Fruit fly (Drosophila melanogaster) whole organism, embryonic: ENCODE measurements around the gene CG11158.
A peak's percentile ranks its signal among the peaks of the same experiment; 100 is the strongest.

Source experiments
- Atf3 ChIP-seq: fragments of 200-800 bp; sonication (Bioruptor generic); optimal IDR thresholded peaks from 3 replicates; lab custom pipeline; 2016; ENCODE audit warnings: missing biosample characterization, missing genetic modification characterization
- CG10209 ChIP-seq: fragments of 200-800 bp; sonication (Bioruptor generic); optimal IDR thresholded peaks from 3 replicates; lab custom pipeline; 2017; ENCODE audit warnings: missing biosample characterization, mild to moderate bottlenecking, missing genetic modification characterization, missing genetic modification reagents
- CG10267 ChIP-seq: fragments of 200-800 bp; sonication (Bioruptor generic); optimal IDR thresholded peaks from 2 replicates; lab custom pipeline; 2018; ENCODE audit warnings: missing biosample characterization, mild to moderate bottlenecking, missing genetic modification characterization, moderate library complexity
- CG10543 ChIP-seq: fragments of 200-800 bp; sonication (Bioruptor generic); optimal IDR thresholded peaks from 3 replicates; lab custom pipeline; 2017; ENCODE audit warnings: missing biosample characterization, mild to moderate bottlenecking, missing genetic modification characterization, moderate library complexity
- CG12236 ChIP-seq: fragments of 200-800 bp; sonication (Bioruptor generic); optimal IDR thresholded peaks from 2 replicates; lab custom pipeline; 2016; ENCODE audit warnings: missing biosample characterization, missing genetic modification characterization
- CG12942 ChIP-seq: fragments of 200-800 bp; sonication (Bioruptor generic); optimal IDR thresholded peaks from 3 replicates; lab custom pipeline; 2016; ENCODE audit warnings: missing biosample characterization, missing genetic modification characterization
- CG13775 ChIP-seq: fragments of 200-800 bp; sonication (Bioruptor generic); optimal IDR thresholded peaks from 3 replicates; lab custom pipeline; 2017; ENCODE audit warnings: missing biosample characterization, mild to moderate bottlenecking, missing genetic modification characterization
- CG15479 ChIP-seq: fragments of 200-800 bp; sonication (Bioruptor generic); optimal IDR thresholded peaks from 3 replicates; lab custom pipeline; 2019; ENCODE audit warnings: missing biosample characterization, mild to moderate bottlenecking, missing genetic modification characterization, moderate library complexity
- CG15601 ChIP-seq: fragments of 200-800 bp; sonication (Bioruptor generic); optimal IDR thresholded peaks from 3 replicates; lab custom pipeline; 2019; ENCODE audit warnings: missing biosample characterization, mild to moderate bottlenecking, missing genetic modification characterization, moderate library complexity
- CG1603 ChIP-seq: fragments of 200-800 bp; sonication (Bioruptor generic); optimal IDR thresholded peaks from 2 replicates; lab custom pipeline; 2019; ENCODE audit warnings: missing biosample characterization, mild to moderate bottlenecking, missing genetic modification characterization, moderate library complexity
- CG17385 ChIP-seq: fragments of 200-800 bp; sonication (Bioruptor generic); optimal IDR thresholded peaks from 3 replicates; lab custom pipeline; 2018; ENCODE audit warnings: missing biosample characterization, mild to moderate bottlenecking, missing genetic modification characterization
- CG17568 ChIP-seq: fragments of 200-800 bp; sonication (Bioruptor generic); optimal IDR thresholded peaks from 2 replicates; lab custom pipeline; 2018; ENCODE audit warnings: missing biosample characterization, mild to moderate bottlenecking, missing genetic modification characterization, moderate library complexity
- CG2202 ChIP-seq: fragments of 200-800 bp; sonication (Bioruptor generic); optimal IDR thresholded peaks from 2 replicates; lab custom pipeline; 2018; ENCODE audit warnings: missing biosample characterization, mild to moderate bottlenecking, missing genetic modification characterization
- CG2875 ChIP-seq: fragments of 200-800 bp; sonication (Bioruptor generic); optimal IDR thresholded peaks from 2 replicates; lab custom pipeline; 2017; ENCODE audit warnings: missing biosample characterization, mild to moderate bottlenecking, missing genetic modification characterization, missing genetic modification reagents
- CG3281 ChIP-seq: fragments of 200-800 bp; sonication (Bioruptor generic); optimal IDR thresholded peaks from 3 replicates; lab custom pipeline; 2017; ENCODE audit warnings: missing biosample characterization, mild to moderate bottlenecking, missing genetic modification characterization
- CG34376 ChIP-seq: fragments of 200-800 bp; sonication (Bioruptor generic); optimal IDR thresholded peaks from 2 replicates; lab custom pipeline; 2018; ENCODE audit warnings: missing biosample characterization, mild to moderate bottlenecking, missing genetic modification characterization
- CG3726 ChIP-seq: fragments of 200-800 bp; sonication (Bioruptor generic); IDR thresholded peaks from 3 replicates; pipeline ENCODE4, ENCODE4 v1.3.6; 2022; ENCODE audit warnings: missing biosample characterization, missing genetic modification characterization
- CG4328 ChIP-seq: fragments of 200-800 bp; sonication (Bioruptor generic); optimal IDR thresholded peaks from 3 replicates; lab custom pipeline; 2017; ENCODE audit warnings: missing biosample characterization, missing genetic modification reagents, missing genetic modification characterization
- CG4820 ChIP-seq: fragments of 200-800 bp; sonication (Bioruptor generic); optimal IDR thresholded peaks from 3 replicates; lab custom pipeline; 2016; ENCODE audit warnings: missing biosample characterization, missing genetic modification characterization
- CG7271 ChIP-seq: fragments of 200-800 bp; sonication (Bioruptor generic); optimal IDR thresholded peaks from 2 replicates; lab custom pipeline; 2018; ENCODE audit warnings: missing biosample characterization, mild to moderate bottlenecking, missing genetic modification characterization, moderate library complexity
- CG7556 ChIP-seq: fragments of 200-800 bp; sonication (Bioruptor generic); optimal IDR thresholded peaks from 2 replicates; lab custom pipeline; 2017; ENCODE audit warnings: missing biosample characterization, mild to moderate bottlenecking, missing genetic modification characterization
- CG8290 ChIP-seq, 3 experiments: fragments of 200-800 bp; sonication (Bioruptor generic); optimal IDR thresholded peaks; 2 replicates each; lab custom pipeline; 2016 to 2019; ENCODE audit warnings: missing biosample characterization in 3 of 3, missing genetic modification characterization in 3 of 3, mild to moderate bottlenecking in 2 of 3, moderate library complexity in 1 of 3
- CG9437 ChIP-seq: fragments of 200-800 bp; sonication (Bioruptor generic); optimal IDR thresholded peaks from 2 replicates; lab custom pipeline; 2018; ENCODE audit warnings: missing biosample characterization, mild to moderate bottlenecking, missing genetic modification characterization
- CG9727 ChIP-seq: fragments of 200-800 bp; sonication (Bioruptor generic); optimal IDR thresholded peaks from 3 replicates; lab custom pipeline; 2017; ENCODE audit warnings: missing biosample characterization, mild to moderate bottlenecking, missing genetic modification characterization
- Dbx ChIP-seq: fragments of 200-800 bp; sonication (Bioruptor generic); IDR thresholded peaks from 3 replicates; pipeline ENCODE4 v1.3.6; 2022; ENCODE audit warnings: missing biosample characterization, missing genetic modification characterization
- Drgx ChIP-seq: fragments of 200-800 bp; sonication (Bioruptor generic); IDR thresholded peaks from 2 replicates; pipeline ENCODE4 v1.3.6; 2022; ENCODE audit warnings: missing biosample characterization, missing genetic modification characterization
- Ets65A ChIP-seq: fragments of 200-800 bp; sonication (Bioruptor generic); peaks from one replicate; lab custom pipeline; 2016; ENCODE audit warnings: missing biosample characterization, missing genetic modification characterization
- HLH54F ChIP-seq: fragments of 200-800 bp; sonication (Bioruptor generic); optimal IDR thresholded peaks from 3 replicates; lab custom pipeline; 2016; ENCODE audit warnings: missing biosample characterization, missing genetic modification characterization
- Hmr ChIP-seq: fragments of 200-800 bp; sonication (Bioruptor generic); optimal IDR thresholded peaks from 3 replicates; lab custom pipeline; 2017; ENCODE audit warnings: mild to moderate bottlenecking, missing biosample characterization, missing genetic modification reagents, missing genetic modification characterization
- Meics ChIP-seq: fragments of 200-800 bp; sonication (Bioruptor generic); optimal IDR thresholded peaks from 2 replicates; lab custom pipeline; 2017; ENCODE audit warnings: missing biosample characterization, mild to moderate bottlenecking, missing genetic modification characterization
- Pdp1 ChIP-seq, 2 experiments: fragments of 200-800 bp; sonication (Bioruptor generic); optimal IDR thresholded peaks; 3 replicates each; lab custom pipeline; 2016; ENCODE audit warnings: missing biosample characterization in 2 of 2, missing genetic modification characterization in 2 of 2, mild to moderate bottlenecking in 1 of 2, moderate library complexity in 1 of 2
- Rx ChIP-seq: fragments of 200-800 bp; sonication (Bioruptor generic); IDR thresholded peaks from 2 replicates; pipeline ENCODE4 v1.3.6; 2022; ENCODE audit warnings: missing biosample characterization, missing genetic modification characterization
- YL-1 ChIP-seq: fragments of 200-800 bp; sonication (Bioruptor generic); optimal IDR thresholded peaks from 3 replicates; lab custom pipeline; 2017; ENCODE audit warnings: missing biosample characterization, mild to moderate bottlenecking, missing genetic modification characterization
- ara ChIP-seq: fragments of 200-800 bp; sonication (Bioruptor generic); IDR thresholded peaks from 2 replicates; pipeline ENCODE4 v1.3.6; 2022; ENCODE audit warnings: missing biosample characterization, missing genetic modification characterization
- cwo ChIP-seq: fragments of 200-800 bp; sonication (Bioruptor generic); optimal IDR thresholded peaks from 3 replicates; lab custom pipeline; 2017; ENCODE audit warnings: missing biosample characterization, missing genetic modification characterization, mild to moderate bottlenecking, moderate library complexity, missing genetic modification reagents
- danr ChIP-seq: fragments of 200-800 bp; sonication (Bioruptor generic); IDR thresholded peaks from 2 replicates; pipeline ENCODE4 v1.3.6; 2022; ENCODE audit warnings: missing biosample characterization, missing genetic modification characterization
- fd3F ChIP-seq: fragments of 200-800 bp; sonication (Bioruptor generic); optimal IDR thresholded peaks from 2 replicates; lab custom pipeline; 2018; ENCODE audit warnings: missing biosample characterization, mild to moderate bottlenecking, missing genetic modification characterization, moderate library complexity
- ftz-f1 ChIP-seq: fragments of 200-800 bp; sonication (Bioruptor generic); optimal IDR thresholded peaks from 2 replicates; lab custom pipeline; 2016; ENCODE audit warnings: missing biosample characterization, missing genetic modification characterization
- grau ChIP-seq: fragments of 200-800 bp; optimal IDR thresholded peaks from 3 replicates; lab custom pipeline; 2019; ENCODE audit warnings: missing biosample characterization, mild to moderate bottlenecking, missing genetic modification characterization, moderate library complexity
- jumu ChIP-seq: fragments of 200-800 bp; sonication (Bioruptor generic); optimal IDR thresholded peaks from 3 replicates; lab custom pipeline; 2016; ENCODE audit warnings: missing biosample characterization, missing genetic modification characterization
- lbe ChIP-seq: fragments of 200-800 bp; sonication (Bioruptor generic); optimal IDR thresholded peaks from 2 replicates; lab custom pipeline; 2016; ENCODE audit warnings: missing biosample characterization, mild to moderate bottlenecking, missing genetic modification characterization
- nerfin-1 ChIP-seq: fragments of 200-800 bp; sonication (Bioruptor generic); optimal IDR thresholded peaks from 3 replicates; lab custom pipeline; 2019; ENCODE audit warnings: missing biosample characterization, mild to moderate bottlenecking, missing genetic modification characterization, moderate library complexity
- pho ChIP-seq: fragments of 200-800 bp; sonication (Bioruptor generic); optimal IDR thresholded peaks from 2 replicates; lab custom pipeline; 2016; ENCODE audit warnings: missing biosample characterization, missing genetic modification characterization
- schlank ChIP-seq: fragments of 200-800 bp; sonication (Bioruptor generic); optimal IDR thresholded peaks from 2 replicates; lab custom pipeline; 2018; ENCODE audit warnings: missing biosample characterization, mild to moderate bottlenecking, missing genetic modification characterization
- sd ChIP-seq: fragments of 200-800 bp; sonication (Bioruptor generic); optimal IDR thresholded peaks from 3 replicates; lab custom pipeline; 2018; ENCODE audit warnings: missing biosample characterization, mild to moderate bottlenecking, missing genetic modification characterization, moderate library complexity
- sens ChIP-seq: fragments of 200-800 bp; sonication (Bioruptor generic); peaks from one replicate; lab custom pipeline; 2016; ENCODE audit warnings: missing biosample characterization, missing genetic modification characterization
- sisA ChIP-seq: fragments of 200-800 bp; sonication (Bioruptor generic); IDR thresholded peaks from 2 replicates; pipeline ENCODE4 v1.3.6; 2022; ENCODE audit warnings: missing biosample characterization, missing genetic modification characterization
- sug ChIP-seq: fragments of 200-800 bp; optimal IDR thresholded peaks from 2 replicates; lab custom pipeline; 2019; ENCODE audit warnings: missing biosample characterization, mild to moderate bottlenecking, missing genetic modification characterization, moderate library complexity
- tgo ChIP-seq: fragments of 200-800 bp; sonication (Bioruptor generic); IDR thresholded peaks from 3 replicates; pipeline ENCODE4 v1.3.6; 2022; ENCODE audit warnings: missing biosample characterization, missing genetic modification characterization

The CG11158 gene

DNA sequence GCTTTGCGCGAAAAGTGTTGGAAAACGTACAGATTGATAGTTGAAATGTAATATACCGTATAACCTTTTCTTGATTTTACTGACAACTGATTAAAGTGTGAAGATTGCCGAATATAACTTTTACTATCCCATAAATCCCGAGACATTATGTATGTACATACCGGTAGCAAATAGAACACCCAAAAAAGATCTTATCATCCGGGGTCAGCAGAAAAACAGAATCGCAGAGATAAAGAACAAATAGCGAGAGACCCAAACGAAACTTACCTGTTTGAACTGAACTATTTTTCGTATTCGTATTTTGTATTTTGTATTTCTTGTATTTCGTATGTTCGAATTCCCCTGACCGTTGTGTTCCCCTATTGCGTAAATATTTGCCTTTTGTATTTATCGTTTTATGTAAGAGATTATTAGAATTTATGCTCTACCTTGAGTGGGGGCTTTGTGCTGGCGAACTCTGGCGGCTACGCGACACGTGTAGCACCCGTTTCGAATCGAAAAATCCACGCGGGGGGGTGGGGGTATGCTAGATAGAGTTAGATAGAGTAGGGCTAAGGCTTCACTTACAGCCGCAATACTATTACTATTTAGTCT lies 49.4 kb upstream of the CG11158 start (continued):
- no peak for TF ChIP-seq danr (GFP tag; lab: Robert Waterston, UW)
- TF ChIP-seq lbe (GFP tag; lab: Kevin White, UChicago) = no peak
- no peak for TF ChIP-seq ara
- no peak for TF ChIP-seq pho (GFP tag; lab: Kevin White, UChicago)
- TF ChIP-seq sd (tag; lab: Kevin White, UChicago) = peak; percentile 59
- no peak for TF ChIP-seq Dbx (GFP tag; lab: Robert Waterston, UW)
- peak; percentile 59 for TF ChIP-seq CG15479 (GFP tag; lab: Kevin White, UChicago)
- TF ChIP-seq CG8290 (GFP tag; optimal IDR thresholded peaks at IDR 0.05; lab: Kevin White, UChicago) = peak; percentile 26
- TF ChIP-seq CG8290 (tag; optimal IDR thresholded peaks at IDR 0.05; lab: Kevin White, UChicago) = no peak
- peak; percentile 8 for TF ChIP-seq CG1603 (tag; lab: Kevin White, UChicago)
- no peak for TF ChIP-seq CG2875
- TF ChIP-seq Pdp1 (GFP tag; optimal IDR thresholded peaks at IDR 0.05; lab: Kevin White, UChicago) = peak in 1 of 2 experiments; percentile 80
- TF ChIP-seq CG13775 (GFP tag; lab: Kevin White, UChicago) = no peak
- TF ChIP-seq Hmr (GFP tag; lab: Kevin White, UChicago) = peak; percentile 58
- no peak for TF ChIP-seq nerfin-1
- peak; percentile 39 for TF ChIP-seq schlank (tag; lab: Kevin White, UChicago)
- peak; percentile 48 for TF ChIP-seq CG2202 (tag; lab: Kevin White, UChicago)
- peak; percentile 87 for TF ChIP-seq sens (GFP tag; lab: Kevin White, UChicago)
- TF ChIP-seq CG7271 (tag; lab: Kevin White, UChicago) = no peak
- no peak for TF ChIP-seq CG10267 (tag; lab: Kevin White, UChicago)
- TF ChIP-seq CG3281 (GFP tag; lab: Kevin White, UChicago) = no peak
- TF ChIP-seq grau (tag; lab: Kevin White, UChicago) = peak; percentile 4
- no peak for TF ChIP-seq CG12236 (GFP tag; lab: Kevin White, UChicago)
- TF ChIP-seq CG9727 = peak; percentile 12
- peak; percentile 37 for TF ChIP-seq sug (tag; lab: Kevin White, UChicago)
- peak; percentile 81 for TF ChIP-seq cwo
- TF ChIP-seq CG4328 (GFP tag; lab: Kevin White, UChicago) = peak; percentile 6
- peak; percentile 14 for TF ChIP-seq CG15601 (tag; lab: Kevin White, UChicago)
- no peak for TF ChIP-seq YL-1 (GFP tag; lab: Kevin White, UChicago)
- TF ChIP-seq Meics (GFP tag; lab: Kevin White, UChicago) = peak; percentile 24
- TF ChIP-seq CG7556 (GFP tag; lab: Kevin White, UChicago) = peak; percentile 11
- no peak for TF ChIP-seq tgo (GFP tag; lab: Robert Waterston, UW)

dm6 chrX:13634254-13634999 lies 48.3 kb upstream of the CG11158 start:
- TF ChIP-seq sisA (GFP tag; lab: Robert Waterston, UW) = no peak
- peak; percentile 48 for TF ChIP-seq HLH54F (GFP tag; lab: Kevin White, UChicago)
- no peak for TF ChIP-seq CG9437 (GFP tag; lab: Kevin White, UChicago)
- peak; percentile 92 for TF ChIP-seq Ets65A
- peak; percentile 32 for TF ChIP-seq CG17385 (GFP tag; lab: Kevin White, UChicago)
- TF ChIP-seq CG4820 (GFP tag; lab: Kevin White, UChicago) = no peak
- TF ChIP-seq Rx (GFP tag; lab: Robert Waterston, UW) = no peak
- peak; percentile 55 for TF ChIP-seq ftz-f1 (GFP tag; lab: Kevin White, UChicago)
- peak; percentile 28 for TF ChIP-seq fd3F (GFP tag; lab: Kevin White, UChicago)
- no peak for TF ChIP-seq jumu (GFP tag; lab: Kevin White, UChicago)
- TF ChIP-seq CG12942 (GFP tag; lab: Kevin White, UChicago) = peak; percentile 20
- peak; percentile 69 for TF ChIP-seq CG17568 (GFP tag; lab: Kevin White, UChicago)
- peak; percentile 63 for TF ChIP-seq CG10209 (GFP tag; lab: Kevin White, UChicago)
- TF ChIP-seq CG3726 (GFP tag; lab: Robert Waterston, UW) = no peak
- TF ChIP-seq CG34376 = peak; percentile 90
- TF ChIP-seq Atf3 (GFP tag; lab: Kevin White, UChicago) = peak; percentile 25
- 0 out of 2 replicates have a peak, but pooled peaks have one; percentile 17 for TF ChIP-seq Drgx (GFP tag; lab: Robert Waterston, UW)
- TF ChIP-seq CG10543 (GFP tag; lab: Kevin White, UChicago) = peak; percentile 89
